Worm (Caenorhabditis elegans) whole organism, young adult: ENCODE results near the gene glb-15.

Experiments
- B0019.2 ChIP-seq: fragments of 200-800 bp; sonication (Bioruptor generic); conservative IDR thresholded peaks from 2 replicates; pipeline ENCODE4 v1.3.6; 2022; ENCODE audit warnings: missing genetic modification reagents, missing genetic modification characterization, missing compliant biosample characterization
- B0261.1 ChIP-seq: sonication (generic microtip); optimal IDR thresholded peaks from 2 replicates; lab custom pipeline; 2016; ENCODE audit warnings: mild to moderate bottlenecking, missing genetic modification characterization, moderate library complexity, missing compliant biosample characterization
- B0336.3 ChIP-seq: fragments of 200-800 bp; sonication (Bioruptor generic); IDR thresholded peaks from 2 replicates; pipeline ENCODE4 v1.3.6; 2022; ENCODE audit warnings: missing genetic modification characterization, missing compliant biosample characterization
- C17E4.6 ChIP-seq: fragments of 200-800 bp; sonication (Bioruptor generic); IDR thresholded peaks from 2 replicates; pipeline ENCODE4 v1.3.6; 2022; ENCODE audit warnings: missing genetic modification reagents, missing genetic modification characterization, missing compliant biosample characterization
- F10E7.11 ChIP-seq: sonication (generic microtip); optimal IDR thresholded peaks from 2 replicates; lab custom pipeline; 2017; ENCODE audit warnings: mild to moderate bottlenecking, missing genetic modification characterization, moderate library complexity, missing compliant biosample characterization
- F37B4.10 ChIP-seq: fragments of 200-800 bp; sonication (Bioruptor generic); IDR thresholded peaks from 2 replicates; pipeline ENCODE4 v1.3.6; 2022; ENCODE audit warnings: missing genetic modification characterization, missing compliant biosample characterization
- F49E8.2 ChIP-seq: sonication (generic microtip); optimal IDR thresholded peaks from 3 replicates; lab custom pipeline; 2017; ENCODE audit warnings: missing genetic modification characterization, mild to moderate bottlenecking, missing compliant biosample characterization, antibody characterized with exemption, moderate library complexity; ENCODE audit not compliant: insufficient read depth
- K11D2.4 ChIP-seq: fragments of 200-800 bp; sonication (Bioruptor generic); IDR thresholded peaks from 2 replicates; pipeline ENCODE4 v1.3.6; 2022; ENCODE audit warnings: missing genetic modification reagents, missing genetic modification characterization, missing compliant biosample characterization
- Y53F4B.3 ChIP-seq: fragments of 200-800 bp; sonication (Bioruptor generic); IDR thresholded peaks from 2 replicates; pipeline ENCODE4 v1.3.6; 2022; ENCODE audit warnings: missing genetic modification reagents, missing genetic modification characterization, missing compliant biosample characterization
- Y53G8AR.9 ChIP-seq: fragments of 200-800 bp; sonication (Bioruptor generic); conservative IDR thresholded peaks from 2 replicates; pipeline ENCODE4 v1.3.6; 2022; ENCODE audit warnings: missing genetic modification reagents, missing genetic modification characterization, missing compliant biosample characterization
- Y56A3A.18 ChIP-seq: fragments of 200-800 bp; sonication (Bioruptor generic); IDR thresholded peaks from 2 replicates; pipeline ENCODE4 v1.3.6; 2022; ENCODE audit warnings: missing genetic modification reagents, missing genetic modification characterization, missing compliant biosample characterization
- Y95B8A.8 ChIP-seq: fragments of 200-800 bp; sonication (Bioruptor generic); IDR thresholded peaks from 2 replicates; pipeline ENCODE4 v1.3.6; 2022; ENCODE audit warnings: missing genetic modification reagents, missing genetic modification characterization, missing compliant biosample characterization
- ZK185.1 ChIP-seq: sonication (generic microtip); optimal IDR thresholded peaks from 2 replicates; lab custom pipeline; 2016; ENCODE audit warnings: mild to moderate bottlenecking, missing genetic modification characterization, missing compliant biosample characterization; ENCODE audit not compliant: poor library complexity, severe bottlenecking
- attf-3 ChIP-seq: fragments of 200-800 bp; sonication (Bioruptor generic); conservative IDR thresholded peaks from 2 replicates; pipeline ENCODE4 v1.3.6; 2022; ENCODE audit warnings: missing genetic modification reagents, missing genetic modification characterization, missing compliant biosample characterization
- attf-6 ChIP-seq: fragments of 200-800 bp; sonication (Bioruptor generic); IDR thresholded peaks from 2 replicates; pipeline ENCODE4 v1.3.6; 2022; ENCODE audit warnings: missing genetic modification reagents, missing genetic modification characterization, missing compliant biosample characterization
- bed-1 ChIP-seq: fragments of 200-800 bp; sonication (Bioruptor generic); IDR thresholded peaks from 2 replicates; pipeline ENCODE4 v1.3.6; 2022; ENCODE audit warnings: missing genetic modification reagents, missing genetic modification characterization, missing compliant biosample characterization
- cebp-2 ChIP-seq: fragments of 200-800 bp; sonication (Bioruptor generic); IDR thresholded peaks from 2 replicates; pipeline ENCODE4 v1.3.6; 2022; ENCODE audit warnings: missing genetic modification characterization, missing compliant biosample characterization
- ceh-27 ChIP-seq: fragments of 200-800 bp; sonication (Bioruptor generic); optimal IDR thresholded peaks from 2 replicates; lab custom pipeline; 2018; ENCODE audit warnings: mild to moderate bottlenecking, missing genetic modification characterization, moderate library complexity, missing compliant biosample characterization
- ceh-58 ChIP-seq: fragments of 200-800 bp; sonication (Bioruptor generic); IDR thresholded peaks from 2 replicates; pipeline ENCODE4 v1.3.6; 2022; ENCODE audit warnings: missing genetic modification characterization, missing compliant biosample characterization
- ceh-79 ChIP-seq: sonication (generic microtip); optimal IDR thresholded peaks from 2 replicates; lab custom pipeline; 2017; ENCODE audit warnings: mild to moderate bottlenecking, missing genetic modification characterization, missing compliant biosample characterization
- ceh-91 ChIP-seq: fragments of 200-800 bp; sonication (Bioruptor generic); IDR thresholded peaks from 2 replicates; pipeline ENCODE4 v1.3.6; 2022; ENCODE audit warnings: missing genetic modification reagents, missing genetic modification characterization, missing compliant biosample characterization
- chd-7 ChIP-seq: sonication (generic microtip); optimal IDR thresholded peaks from 2 replicates; lab custom pipeline; 2016; ENCODE audit warnings: mild to moderate bottlenecking, missing genetic modification characterization, moderate library complexity, missing compliant biosample characterization
- dpff-1 ChIP-seq: sonication (generic microtip); optimal IDR thresholded peaks from 2 replicates; lab custom pipeline; 2017; ENCODE audit warnings: mild to moderate bottlenecking, missing genetic modification characterization, missing compliant biosample characterization
- efl-1 ChIP-seq: fragments of 150-350 bp; optimal IDR thresholded peaks from 2 replicates; lab custom pipeline; 2014; ENCODE audit warnings: missing biosample characterization, missing genetic modification reagents, missing genetic modification characterization
- fkh-3 ChIP-seq: sonication (generic microtip); optimal IDR thresholded peaks from 2 replicates; lab custom pipeline; 2016; ENCODE audit warnings: mild to moderate bottlenecking, missing genetic modification characterization, missing compliant biosample characterization
- gei-17 ChIP-seq: fragments of 200-800 bp; sonication (Bioruptor generic); optimal IDR thresholded peaks from 2 replicates; lab custom pipeline; 2018; ENCODE audit warnings: mild to moderate bottlenecking, missing genetic modification characterization, missing compliant biosample characterization
- him-1 ChIP-seq: sonication (generic microtip); optimal IDR thresholded peaks from 2 replicates; lab custom pipeline; 2016; ENCODE audit warnings: missing genotype, missing genetic modification reagents, missing genetic modification characterization, missing compliant biosample characterization
- hmg-1.2 ChIP-seq: fragments of 200-800 bp; sonication (Bioruptor generic); IDR thresholded peaks from 2 replicates; pipeline ENCODE4 v1.3.6; 2022; ENCODE audit warnings: missing genetic modification reagents, missing genetic modification characterization, missing compliant biosample characterization
- hmg-20 ChIP-seq: fragments of 200-800 bp; sonication (Bioruptor generic); IDR thresholded peaks from 2 replicates; pipeline ENCODE4 v1.3.6; 2022; ENCODE audit warnings: missing genetic modification reagents, missing genetic modification characterization, missing compliant biosample characterization
- hsf-1 ChIP-seq: fragments of 200-800 bp; sonication (Bioruptor generic); IDR thresholded peaks from 2 replicates; pipeline ENCODE4 v1.3.6; 2022; ENCODE audit warnings: missing genetic modification reagents, missing genetic modification characterization, missing compliant biosample characterization
- lin-40 ChIP-seq: sonication (generic microtip); optimal IDR thresholded peaks from 2 replicates; lab custom pipeline; 2016; ENCODE audit warnings: missing genetic modification characterization, mild to moderate bottlenecking, missing compliant biosample characterization, missing genotype, missing genetic modification reagents
- lin-54 ChIP-seq: fragments of 200-800 bp; sonication (Bioruptor generic); optimal IDR thresholded peaks from 2 replicates; lab custom pipeline; 2018; ENCODE audit warnings: mild to moderate bottlenecking, missing genetic modification characterization, missing compliant biosample characterization
- lsy-27 ChIP-seq: sonication (generic microtip); optimal IDR thresholded peaks from 2 replicates; lab custom pipeline; 2017; ENCODE audit warnings: missing genetic modification characterization, mild to moderate bottlenecking, missing compliant biosample characterization, antibody characterized with exemption, missing genotype, borderline replicate concordance; ENCODE audit not compliant: insufficient read depth
- madf-10 ChIP-seq: sonication (generic microtip); optimal IDR thresholded peaks from 2 replicates; lab custom pipeline; 2016; ENCODE audit warnings: mild to moderate bottlenecking, missing genetic modification characterization, missing compliant biosample characterization
- mcd-1 ChIP-seq: fragments of 200-800 bp; sonication (Bioruptor generic); IDR thresholded peaks from 2 replicates; pipeline ENCODE4 v1.3.6; 2022; ENCODE audit warnings: missing genetic modification reagents, missing genetic modification characterization, missing compliant biosample characterization
- mel-28 ChIP-seq: sonication (generic microtip); optimal IDR thresholded peaks from 2 replicates; lab custom pipeline; 2016; ENCODE audit warnings: borderline replicate concordance, mild to moderate bottlenecking, missing genetic modification characterization, missing compliant biosample characterization
- mes-4 ChIP-seq: sonication (generic microtip); optimal IDR thresholded peaks from 2 replicates; lab custom pipeline; 2016; ENCODE audit warnings: missing genotype, missing genetic modification characterization, missing compliant biosample characterization
- mxl-1 ChIP-seq: sonication (generic microtip); optimal IDR thresholded peaks from 2 replicates; lab custom pipeline; 2016; ENCODE audit warnings: missing genetic modification characterization, missing compliant biosample characterization
- nhr-120 ChIP-seq: fragments of 200-800 bp; sonication (Bioruptor generic); IDR thresholded peaks from 2 replicates; pipeline ENCODE4 v1.3.6; 2022; ENCODE audit warnings: missing genetic modification characterization, missing compliant biosample characterization
- nhr-179 ChIP-seq: sonication (generic microtip); optimal IDR thresholded peaks from 2 replicates; lab custom pipeline; 2016; ENCODE audit warnings: mild to moderate bottlenecking, missing genetic modification characterization, missing compliant biosample characterization
- nhr-27 ChIP-seq: fragments of 200-800 bp; sonication (Bioruptor generic); optimal IDR thresholded peaks from 2 replicates; lab custom pipeline; 2018; ENCODE audit warnings: mild to moderate bottlenecking, missing genetic modification characterization, moderate library complexity, missing compliant biosample characterization
- nhr-90 ChIP-seq: sonication (generic microtip); optimal IDR thresholded peaks from 2 replicates; lab custom pipeline; 2016; ENCODE audit warnings: missing genotype, mild to moderate bottlenecking, missing genetic modification characterization, missing compliant biosample characterization
- repo-1 ChIP-seq: sonication (generic microtip); optimal IDR thresholded peaks from 2 replicates; lab custom pipeline; 2017; ENCODE audit warnings: mild to moderate bottlenecking, missing genetic modification characterization, missing compliant biosample characterization
- snpc-3.4 ChIP-seq: sonication (generic microtip); optimal IDR thresholded peaks from 2 replicates; lab custom pipeline; 2017; ENCODE audit warnings: missing genetic modification characterization, mild to moderate bottlenecking, missing compliant biosample characterization, antibody characterized with exemption, moderate library complexity, missing genotype, missing genetic modification reagents
- sptf-2 ChIP-seq: fragments of 200-800 bp; sonication (Bioruptor generic); optimal IDR thresholded peaks from 2 replicates; lab custom pipeline; 2018; ENCODE audit warnings: mild to moderate bottlenecking, missing genetic modification characterization, missing compliant biosample characterization
- tlf-1 ChIP-seq: fragments of 200-800 bp; sonication (Bioruptor generic); optimal IDR thresholded peaks from 2 replicates; lab custom pipeline; 2018; ENCODE audit warnings: mild to moderate bottlenecking, missing genetic modification characterization, missing compliant biosample characterization
- unc-62 ChIP-seq: fragments of 150-350 bp; optimal IDR thresholded peaks from 2 replicates; lab custom pipeline; 2014; ENCODE audit warnings: missing biosample characterization, missing genetic modification reagents, missing genetic modification characterization
- zfh-2 ChIP-seq: fragments of 200-800 bp; sonication (Bioruptor generic); conservative IDR thresholded peaks from 2 replicates; pipeline ENCODE4 v1.3.6; 2022; ENCODE audit warnings: missing genetic modification reagents, missing genetic modification characterization, missing compliant biosample characterization
- ztf-18 ChIP-seq: sonication (generic microtip); optimal IDR thresholded peaks from 2 replicates; lab custom pipeline; 2016; ENCODE audit warnings: missing genotype, mild to moderate bottlenecking, missing genetic modification characterization, missing compliant biosample characterization
- ztf-25 ChIP-seq: fragments of 200-800 bp; sonication (Bioruptor generic); IDR thresholded peaks from 2 replicates; pipeline ENCODE4 v1.3.6; 2022; ENCODE audit warnings: missing genetic modification reagents, missing genetic modification characterization, missing compliant biosample characterization

The glb-15 gene

DNA sequence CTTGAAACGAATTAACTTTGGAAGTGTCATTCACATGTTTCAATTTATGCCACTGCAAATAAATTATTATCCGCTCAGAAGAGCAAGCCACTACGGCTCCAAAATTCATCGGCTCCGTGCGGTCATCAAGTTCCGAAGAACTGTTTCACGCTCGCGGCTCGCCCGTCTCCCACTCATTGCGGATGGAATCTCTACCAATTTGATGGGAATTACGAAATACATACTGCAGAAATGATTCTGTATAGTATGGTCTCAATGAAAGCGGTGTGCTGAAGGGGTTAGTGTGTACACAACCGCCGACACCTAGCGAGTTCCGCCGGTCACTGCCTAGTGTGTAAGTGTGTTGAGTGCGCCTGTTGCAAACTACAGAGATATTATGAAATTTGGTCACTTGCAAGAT lies 33.0 kb downstream of the glb-15 start (continued):
- TF ChIP-seq snpc-3.4 (tag; lab: Kevin White, UChicago), result peak; percentile 84
- TF ChIP-seq B0261.1 (tag; lab: Kevin White, UChicago), result no peak
- TF ChIP-seq F10E7.11 (tag; lab: Kevin White, UChicago), result no peak
- TF ChIP-seq Y95B8A.8 (GFP tag; lab: Robert Waterston, UW), result no peak
- no peak for TF ChIP-seq ZK185.1
- no peak for TF ChIP-seq bed-1 (GFP tag; lab: Robert Waterston, UW)
- TF ChIP-seq F37B4.10 (GFP tag; lab: Robert Waterston, UW), result no peak
- TF ChIP-seq B0336.3 (GFP tag; lab: Robert Waterston, UW), result no peak
- TF ChIP-seq repo-1, result no peak
- no peak for TF ChIP-seq dpff-1
- no peak for TF ChIP-seq Y56A3A.18 (GFP tag; lab: Robert Waterston, UW)
- TF ChIP-seq hmg-1.2 (GFP tag; lab: Robert Waterston, UW), result peak; percentile 81
- TF ChIP-seq mcd-1 (GFP tag; lab: Robert Waterston, UW), result no peak; the same call in 1 of the 2 replicates
- no peak for TF ChIP-seq hsf-1
- TF ChIP-seq zfh-2 (GFP tag; lab: Robert Waterston, UW), result no peak
- TF ChIP-seq B0019.2, result no peak
- TF ChIP-seq cebp-2 (GFP tag; lab: Robert Waterston, UW), result no peak
- no peak for TF ChIP-seq ceh-27 (GFP tag; lab: Kevin White, UChicago)
- no peak for TF ChIP-seq unc-62
- no peak for TF ChIP-seq gei-17
- no peak for TF ChIP-seq madf-10
- TF ChIP-seq ceh-58 (GFP tag; lab: Robert Waterston, UW), result no peak
- TF ChIP-seq mes-4 (tag; lab: Kevin White, UChicago), result no peak
- TF ChIP-seq nhr-27 (tag; lab: Kevin White, UChicago), result no peak
- no peak for TF ChIP-seq lin-40 (tag; lab: Kevin White, UChicago)
- peak; percentile 56 for TF ChIP-seq F49E8.2 (tag; lab: Kevin White, UChicago)
- no peak for TF ChIP-seq nhr-90 (tag; lab: Kevin White, UChicago)
- TF ChIP-seq efl-1 (GFP tag; lab: Kevin White, UChicago), result no peak
- 0 out of 2 replicates have a peak, but pooled peaks have one; percentile 62 for TF ChIP-seq nhr-120 (GFP tag; lab: Robert Waterston, UW)
- no peak for TF ChIP-seq ztf-25 (GFP tag; lab: Robert Waterston, UW)
- no peak for TF ChIP-seq lin-54 (GFP tag; lab: Kevin White, UChicago)
- no peak for TF ChIP-seq tlf-1 (GFP tag; lab: Kevin White, UChicago)
- TF ChIP-seq lsy-27, result no peak
- peak; percentile 93 for TF ChIP-seq him-1 (tag; lab: Kevin White, UChicago)
- no peak; the same call in 1 of the 2 replicates for TF ChIP-seq C17E4.6
- TF ChIP-seq attf-3, result no peak
- TF ChIP-seq K11D2.4, result no peak
- TF ChIP-seq sptf-2 (GFP tag; lab: Kevin White, UChicago), result no peak
- TF ChIP-seq attf-6, result peak; percentile 84
- TF ChIP-seq ceh-79, result no peak
- no peak for TF ChIP-seq mxl-1 (tag; lab: Kevin White, UChicago)
- TF ChIP-seq Y53G8AR.9, result no peak
- TF ChIP-seq mel-28 (tag; lab: Kevin White, UChicago), result no peak
- TF ChIP-seq ztf-18 (tag; lab: Kevin White, UChicago), result peak; percentile 17
- no peak for TF ChIP-seq Y53F4B.3 (GFP tag; lab: Robert Waterston, UW)
- peak; percentile 43; the same call in 1 of the 2 replicates for TF ChIP-seq hmg-20 (GFP tag; lab: Robert Waterston, UW)
- TF ChIP-seq nhr-179 (tag; lab: Kevin White, UChicago), result no peak
- no peak for TF ChIP-seq chd-7 (tag; lab: Kevin White, UChicago)
- no peak for TF ChIP-seq ceh-91 (GFP tag; lab: Robert Waterston, UW)
- no peak for TF ChIP-seq fkh-3 (tag; lab: Kevin White, UChicago)
